Fruit fly (Drosophila melanogaster) whole organism, embryonic: ENCODE data around the gene r-l.

Source experiments
- Atf-2 ChIP-seq: fragments of 200-800 bp; sonication (Bioruptor generic); optimal IDR thresholded peaks from 2 replicates; lab custom pipeline; 2016; ENCODE audit warnings: missing biosample characterization, missing genetic modification characterization
- Awh ChIP-seq: fragments of 200-800 bp; sonication (Bioruptor generic); IDR thresholded peaks from 2 replicates; pipeline ENCODE4, ENCODE4 v1.3.6; 2022; ENCODE audit warnings: missing biosample characterization, missing genetic modification characterization
- CG10979 ChIP-seq: fragments of 200-800 bp; sonication (Bioruptor generic); optimal IDR thresholded peaks from 2 replicates; lab custom pipeline; 2018; ENCODE audit warnings: missing biosample characterization, mild to moderate bottlenecking, missing genetic modification characterization, moderate library complexity
- CG11247 ChIP-seq: fragments of 200-800 bp; sonication (Bioruptor generic); IDR thresholded peaks from 2 replicates; pipeline ENCODE4 v1.3.6; 2022; ENCODE audit warnings: missing biosample characterization, missing genetic modification characterization
- CG11560 ChIP-seq: fragments of 200-800 bp; sonication (Bioruptor generic); IDR thresholded peaks from 3 replicates; pipeline ENCODE4 v1.3.6; 2022; ENCODE audit warnings: missing biosample characterization, missing genetic modification characterization
- CG11695 ChIP-seq: fragments of 200-800 bp; sonication (Bioruptor generic); IDR thresholded peaks from 3 replicates; pipeline ENCODE4 v1.3.6; 2022; ENCODE audit warnings: missing biosample characterization, missing genetic modification characterization
- CG15514 ChIP-seq: fragments of 200-800 bp; sonication (Bioruptor generic); optimal IDR thresholded peaks from 3 replicates; lab custom pipeline; 2017; ENCODE audit warnings: missing biosample characterization, missing genetic modification characterization, mild to moderate bottlenecking, moderate library complexity, missing genetic modification reagents
- CG15601 ChIP-seq: fragments of 200-800 bp; sonication (Bioruptor generic); optimal IDR thresholded peaks from 3 replicates; lab custom pipeline; 2019; ENCODE audit warnings: missing biosample characterization, mild to moderate bottlenecking, missing genetic modification characterization, moderate library complexity
- CG18476 ChIP-seq: fragments of 200-800 bp; sonication (Bioruptor generic); optimal IDR thresholded peaks from 2 replicates; lab custom pipeline; 2016; ENCODE audit warnings: missing biosample characterization, mild to moderate bottlenecking, missing genetic modification characterization
- CG30020 ChIP-seq: fragments of 200-800 bp; optimal IDR thresholded peaks from 2 replicates; lab custom pipeline; 2019; ENCODE audit warnings: missing biosample characterization, mild to moderate bottlenecking, missing genetic modification characterization, moderate library complexity
- CG31224 ChIP-seq: fragments of 200-800 bp; sonication (Bioruptor generic); IDR thresholded peaks from 2 replicates; pipeline ENCODE4 v1.3.6; 2022; ENCODE audit warnings: missing biosample characterization, missing genetic modification characterization
- CG6791 ChIP-seq: fragments of 200-800 bp; sonication (Bioruptor generic); IDR thresholded peaks from 3 replicates; pipeline ENCODE4 v1.3.6; 2022; ENCODE audit warnings: missing biosample characterization, missing genetic modification characterization; ENCODE audit not compliant: partially characterized antibody
- CG6854 ChIP-seq: fragments of 200-800 bp; sonication (Bioruptor generic); optimal IDR thresholded peaks from 3 replicates; lab custom pipeline; 2017; ENCODE audit warnings: missing biosample characterization, mild to moderate bottlenecking, missing genetic modification characterization
- CG7271 ChIP-seq: fragments of 200-800 bp; sonication (Bioruptor generic); optimal IDR thresholded peaks from 2 replicates; lab custom pipeline; 2018; ENCODE audit warnings: missing biosample characterization, mild to moderate bottlenecking, missing genetic modification characterization, moderate library complexity
- CG8388 ChIP-seq: fragments of 200-800 bp; sonication (Bioruptor generic); optimal IDR thresholded peaks from 2 replicates; lab custom pipeline; 2019; ENCODE audit warnings: missing biosample characterization, mild to moderate bottlenecking, missing genetic modification characterization, moderate library complexity
- Dfd ChIP-seq, 2 experiments: fragments of >200 bp; optimal IDR thresholded peaks; 2 replicates each; lab custom pipeline; 2017; ENCODE audit warnings: missing biosample characterization in 2 of 2, missing genetic modification characterization in 2 of 2
- Dll ChIP-seq: fragments of 200-800 bp; sonication (Bioruptor generic); IDR thresholded peaks from 4 replicates; pipeline ENCODE4 v1.3.6; 2022; ENCODE audit warnings: missing biosample characterization, missing genetic modification characterization; ENCODE audit not compliant: partially characterized antibody
- Doc3 ChIP-seq: fragments of 200-800 bp; sonication (Bioruptor generic); IDR thresholded peaks from 3 replicates; pipeline ENCODE4 v1.3.6; 2022; ENCODE audit warnings: missing biosample characterization, missing genetic modification characterization; ENCODE audit not compliant: partially characterized antibody
- Drgx ChIP-seq: fragments of 200-800 bp; sonication (Bioruptor generic); IDR thresholded peaks from 2 replicates; pipeline ENCODE4 v1.3.6; 2022; ENCODE audit warnings: missing biosample characterization, missing genetic modification characterization
- GATAe ChIP-seq: fragments of 200-800 bp; sonication (Bioruptor generic); conservative IDR thresholded peaks from 2 replicates; pipeline ENCODE4 v1.3.6; 2022; ENCODE audit warnings: missing biosample characterization, missing genetic modification characterization
- Gsc ChIP-seq: fragments of 200-800 bp; sonication (Bioruptor generic); IDR thresholded peaks from 2 replicates; pipeline ENCODE4 v1.3.6; 2022; ENCODE audit warnings: missing biosample characterization, missing genetic modification characterization
- HLH4C ChIP-seq: fragments of 200-800 bp; sonication (Bioruptor generic); IDR thresholded peaks from 3 replicates; pipeline ENCODE4 v1.3.6; 2022; ENCODE audit warnings: missing biosample characterization, missing genetic modification characterization; ENCODE audit not compliant: partially characterized antibody
- Hmr ChIP-seq: fragments of 200-800 bp; sonication (Bioruptor generic); optimal IDR thresholded peaks from 3 replicates; lab custom pipeline; 2017; ENCODE audit warnings: mild to moderate bottlenecking, missing biosample characterization, missing genetic modification reagents, missing genetic modification characterization
- Hr3 ChIP-seq: fragments of 200-800 bp; sonication (Bioruptor generic); optimal IDR thresholded peaks from 3 replicates; lab custom pipeline; 2016; ENCODE audit warnings: missing biosample characterization, missing genetic modification characterization
- Hr39 ChIP-seq: fragments of >200 bp; optimal IDR thresholded peaks from 2 replicates; lab custom pipeline; 2017
- Hsf ChIP-seq: fragments of 200-800 bp; sonication (Bioruptor generic); optimal IDR thresholded peaks from 3 replicates; lab custom pipeline; 2016; ENCODE audit warnings: missing biosample characterization, missing genetic modification characterization
- Kr ChIP-seq: fragments of 200-800 bp; sonication (Bioruptor generic); optimal IDR thresholded peaks from 2 replicates; lab custom pipeline; 2017; ENCODE audit warnings: missing biosample characterization, mild to moderate bottlenecking, missing genetic modification characterization
- NFAT ChIP-seq: fragments of 200-800 bp; sonication (Bioruptor generic); IDR thresholded peaks from 2 replicates; pipeline ENCODE4 v1.3.6; 2022; ENCODE audit warnings: missing biosample characterization, missing genetic modification characterization
- Opbp ChIP-seq: fragments of 200-800 bp; sonication (Bioruptor generic); IDR thresholded peaks from 3 replicates; pipeline ENCODE4 v1.3.6; 2022; ENCODE audit warnings: missing biosample characterization, missing genetic modification characterization; ENCODE audit not compliant: partially characterized antibody
- Optix ChIP-seq: fragments of 200-800 bp; sonication (Bioruptor generic); IDR thresholded peaks from 3 replicates; pipeline ENCODE4 v1.3.6; 2022; ENCODE audit warnings: missing biosample characterization, missing genetic modification characterization
- Ptx1 ChIP-seq: fragments of 200-800 bp; sonication (Bioruptor generic); IDR thresholded peaks from 2 replicates; pipeline ENCODE4 v1.3.6; 2022; ENCODE audit warnings: missing biosample characterization, missing genetic modification characterization
- Ravus ChIP-seq: fragments of 200-800 bp; sonication (Bioruptor generic); IDR thresholded peaks from 2 replicates; pipeline ENCODE4 v1.3.6; 2022; ENCODE audit warnings: missing biosample characterization, missing genetic modification characterization
- Xrp1 ChIP-seq: fragments of 200-800 bp; sonication (Bioruptor generic); IDR thresholded peaks from 2 replicates; pipeline ENCODE4 v1.3.6; 2022; ENCODE audit warnings: missing biosample characterization, missing genetic modification characterization
- ato ChIP-seq: fragments of 200-800 bp; sonication (Bioruptor generic); IDR thresholded peaks from 2 replicates; pipeline ENCODE4 v1.3.6; 2022; ENCODE audit warnings: missing biosample characterization, missing genetic modification characterization; ENCODE audit not compliant: partially characterized antibody
- bowl ChIP-seq: fragments of 200-800 bp; sonication (Bioruptor generic); IDR thresholded peaks from 2 replicates; pipeline ENCODE4 v1.3.6; 2022; ENCODE audit warnings: missing biosample characterization, missing genetic modification characterization
- dysf ChIP-seq: fragments of 200-800 bp; sonication (Bioruptor generic); IDR thresholded peaks from 3 replicates; pipeline ENCODE4 v1.3.6; 2022; ENCODE audit warnings: missing biosample characterization, missing genetic modification characterization
- fd3F ChIP-seq: fragments of 200-800 bp; sonication (Bioruptor generic); optimal IDR thresholded peaks from 2 replicates; lab custom pipeline; 2018; ENCODE audit warnings: missing biosample characterization, mild to moderate bottlenecking, missing genetic modification characterization, moderate library complexity
- fd64A ChIP-seq: fragments of 200-800 bp; sonication (Bioruptor generic); optimal IDR thresholded peaks from 3 replicates; lab custom pipeline; 2018; ENCODE audit warnings: missing biosample characterization, mild to moderate bottlenecking, missing genetic modification characterization
- gce ChIP-seq: fragments of 200-800 bp; sonication (Bioruptor generic); IDR thresholded peaks from 3 replicates; pipeline ENCODE4 v1.3.6; 2022; ENCODE audit warnings: missing biosample characterization, missing genetic modification characterization
- grn ChIP-seq: fragments of 200-800 bp; sonication (Bioruptor generic); optimal IDR thresholded peaks from 3 replicates; lab custom pipeline; 2017; ENCODE audit warnings: missing biosample characterization, missing genetic modification characterization
- gsb ChIP-seq: fragments of 200-800 bp; sonication (Bioruptor generic); IDR thresholded peaks from 2 replicates; pipeline ENCODE4 v1.3.6; 2022; ENCODE audit warnings: missing biosample characterization, missing genetic modification characterization
- gsb-n ChIP-seq: fragments of 200-800 bp; sonication (Bioruptor generic); optimal IDR thresholded peaks from 3 replicates; lab custom pipeline; 2018; ENCODE audit warnings: missing biosample characterization, mild to moderate bottlenecking, missing genetic modification characterization
- her ChIP-seq: fragments of 200-800 bp; sonication (Bioruptor generic); optimal IDR thresholded peaks from 2 replicates; lab custom pipeline; 2016; ENCODE audit warnings: missing biosample characterization, missing genetic modification characterization
- kay ChIP-seq: fragments of 200-800 bp; sonication (Bioruptor generic); optimal IDR thresholded peaks from 2 replicates; lab custom pipeline; 2016; ENCODE audit warnings: missing biosample characterization, missing genetic modification characterization
- lov ChIP-seq, 2 experiments: fragments of 200-800 bp in 1 of 2; fragments of >200 bp in 1 of 2; sonication (Bioruptor generic) in 1 of 2; IDR thresholded peaks in 1 of 2; optimal IDR thresholded peaks in 1 of 2; 2 replicates in 1 of 2; 3 replicates in 1 of 2; pipeline versions ENCODE4 v1.3.6 to Lab custom; 2017 to 2022; ENCODE audit warnings: missing biosample characterization in 1 of 2, missing genetic modification characterization in 1 of 2
- org-1 ChIP-seq: fragments of 200-800 bp; sonication (Bioruptor generic); optimal IDR thresholded peaks from 2 replicates; lab custom pipeline; 2017; ENCODE audit warnings: missing biosample characterization, missing genetic modification characterization
- scrt ChIP-seq: fragments of 200-800 bp; sonication (Bioruptor generic); optimal IDR thresholded peaks from 2 replicates; lab custom pipeline; 2018; ENCODE audit warnings: missing biosample characterization, mild to moderate bottlenecking, missing genetic modification characterization, moderate library complexity
- sim ChIP-seq: fragments of 200-800 bp; sonication (Bioruptor generic); IDR thresholded peaks from 2 replicates; pipeline ENCODE4 v1.3.6; 2022; ENCODE audit warnings: missing biosample characterization, missing genetic modification characterization
- so ChIP-seq: fragments of 200-800 bp; sonication (Bioruptor generic); IDR thresholded peaks from 3 replicates; pipeline ENCODE4 v1.3.6; 2022; ENCODE audit warnings: missing biosample characterization, missing genetic modification characterization

r-l gene

DNA sequence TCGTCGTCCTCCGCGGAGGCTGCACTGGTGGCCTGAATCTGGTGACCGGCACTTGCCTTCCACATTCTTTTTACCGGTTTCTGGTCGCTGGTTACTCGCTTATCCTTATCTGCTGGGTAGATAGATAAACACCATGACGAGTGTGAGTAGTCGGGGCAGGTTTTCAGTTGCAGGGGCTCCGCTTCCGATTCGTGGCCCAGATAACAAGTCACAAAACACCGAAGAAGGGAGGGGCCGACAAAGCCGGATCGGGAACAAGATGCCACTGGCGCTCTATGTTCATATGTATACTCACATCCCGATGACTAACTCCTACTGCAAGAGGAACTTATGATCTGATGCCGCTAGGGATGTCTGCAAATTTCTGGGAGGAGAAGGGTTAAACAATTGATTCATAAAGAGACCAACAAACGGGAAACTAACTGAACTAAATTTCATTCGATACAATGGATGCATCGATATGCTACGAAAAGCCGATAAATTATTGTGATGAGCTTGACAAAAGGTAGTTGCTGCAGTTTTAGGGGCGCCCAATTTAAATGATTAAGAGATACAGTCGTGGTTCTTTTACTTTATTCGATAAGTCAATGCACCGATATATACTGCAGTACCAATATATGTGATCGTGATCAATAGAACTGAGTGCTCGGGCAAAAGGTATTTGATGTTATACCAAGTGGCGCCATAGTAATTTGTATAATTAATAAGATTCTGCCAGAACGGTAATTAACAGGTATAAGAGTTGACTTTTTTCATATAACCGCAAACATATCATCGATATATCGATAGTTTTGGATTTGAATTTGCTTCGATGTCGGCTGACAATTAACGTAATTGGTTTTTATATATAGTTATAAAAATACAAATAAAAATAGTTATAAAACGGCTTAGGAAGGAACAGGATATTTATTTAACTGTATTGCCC, 8.9 kb downstream of the r-l start, which contains the start of gene Cortactin (continued):
- TF ChIP-seq CG6791 (GFP tag; lab: Robert Waterston, UW) (peak; percentile 94), Hsf (no peak), CG11695 (GFP tag; lab: Robert Waterston, UW) (no peak), fd3F (no peak), Gsc (GFP tag; lab: Robert Waterston, UW) (no peak), Awh (GFP tag; lab: Robert Waterston, UW) (no peak), GATAe (0 out of 2 replicates have a peak, but pooled peaks have one; percentile 11), dysf (GFP tag; lab: Robert Waterston, UW) (no peak), kay (GFP tag; lab: Kevin White, UChicago) (peak; percentile 48), CG31224 (GFP tag; lab: Robert Waterston, UW) (no peak), scrt (GFP tag; lab: Kevin White, UChicago) (no peak), CG30020 (tag; lab: Kevin White, UChicago) (peak; percentile 13), Opbp (GFP tag; lab: Robert Waterston, UW) (peak; percentile 92), fd64A (GFP tag; lab: Kevin White, UChicago) (no peak), CG15514 (peak; percentile 62), bowl (GFP tag; lab: Robert Waterston, UW) (no peak), gce (no peak; the same call in 2 of the 3 replicates), Atf-2 (GFP tag; lab: Kevin White, UChicago) (no peak), ato (GFP tag; lab: Robert Waterston, UW) (peak; percentile 90), so (no peak), CG11560 (peak; percentile 100), CG10979 (tag; lab: Kevin White, UChicago) (no peak), Hr3 (GFP tag; lab: Kevin White, UChicago) (peak; percentile 5), Ptx1 (GFP tag; lab: Robert Waterston, UW) (no peak), CG7271 (tag; lab: Kevin White, UChicago) (no peak), Dfd (GFP tag; optimal IDR thresholded peaks at IDR 0.05; lab: Kevin White, UChicago) (no peak), Xrp1 (GFP tag; lab: Robert Waterston, UW) (no peak), Drgx (GFP tag; lab: Robert Waterston, UW) (no peak), Kr (peak; percentile 87), CG15601 (tag; lab: Kevin White, UChicago) (no peak), lov (optimal IDR thresholded peaks at IDR 0.05; lab: Kevin White, UChicago) (no peak), lov (GFP tag; IDR thresholded peaks at IDR 0.05; lab: Robert Waterston, UW) (no peak), Hmr (GFP tag; lab: Kevin White, UChicago) (no peak), grn (GFP tag; lab: Kevin White, UChicago) (peak; percentile 95), Optix (GFP tag; lab: Robert Waterston, UW) (no peak), CG11247 (GFP tag; lab: Robert Waterston, UW) (no peak), org-1 (GFP tag; lab: Kevin White, UChicago) (no peak), Ravus (GFP tag; lab: Robert Waterston, UW) (no peak), Dll (GFP tag; lab: Robert Waterston, UW) (peak; percentile 96), gsb-n (tag; lab: Kevin White, UChicago) (no peak), her (GFP tag; lab: Kevin White, UChicago) (no peak), CG8388 (no peak), sim (GFP tag; lab: Robert Waterston, UW) (no peak), NFAT (GFP tag; lab: Robert Waterston, UW) (peak; percentile 40; the same call in 1 of the 2 replicates), CG18476 (GFP tag; lab: Kevin White, UChicago) (no peak), Hr39 (lab: Kevin White, UChicago) (no peak), CG6854 (GFP tag; lab: Kevin White, UChicago) (no peak), Doc3 (GFP tag; lab: Robert Waterston, UW) (peak; percentile 93), gsb (GFP tag; lab: Robert Waterston, UW) (no peak), HLH4C (GFP tag; lab: Robert Waterston, UW) (peak; percentile 92)
